Worm (Caenorhabditis elegans): ENCODE measurements around the gene cest-31.

Gene cest-31

DNA sequence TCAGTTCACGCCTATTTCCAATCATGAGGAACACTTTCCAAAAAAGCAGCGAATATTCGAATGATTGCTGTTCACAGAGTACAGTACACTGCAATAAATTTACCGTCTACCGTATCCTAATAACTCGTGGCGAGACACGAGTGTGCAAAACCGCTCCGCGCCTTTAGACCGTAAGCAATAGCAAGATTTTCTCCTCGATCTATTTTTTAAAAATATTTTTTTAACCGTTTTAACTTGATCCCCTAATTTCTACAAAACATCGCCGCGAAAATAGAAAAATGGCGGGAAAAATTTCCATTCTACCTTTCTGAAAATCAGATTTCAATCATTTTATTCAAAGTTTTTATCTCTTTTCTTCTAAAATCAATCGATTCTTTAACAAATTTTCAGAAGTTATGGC lies 28.6 kb downstream of the cest-31 start, which contains the start of gene era-1:
TSS of gene era-1 (plus strand) at position 366 of the 400 bp plus-strand sequence.
- no peak for TF ChIP-seq unc-62 (GFP tag; optimal IDR thresholded peaks at IDR 0.05)

DNA sequence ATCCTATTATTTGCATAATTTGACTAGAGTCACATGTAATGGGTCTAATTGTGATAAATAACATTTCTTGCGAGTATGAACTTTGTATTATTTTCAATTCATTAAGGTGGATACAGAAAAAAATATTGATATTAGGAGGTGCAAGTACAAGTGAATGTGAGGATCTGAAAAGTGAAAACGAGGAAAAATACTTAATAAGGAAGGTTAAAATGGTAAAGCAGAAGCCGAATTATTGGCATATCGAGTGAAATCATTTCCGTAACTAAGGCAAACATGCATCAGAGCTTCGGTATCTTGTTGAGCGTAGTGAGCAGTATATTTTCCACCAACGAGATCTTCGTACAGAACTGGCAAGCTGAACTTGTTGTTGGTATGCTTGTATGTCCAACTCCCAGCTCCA lies 30.4 kb downstream of the cest-31 start:
- no peak for TF ChIP-seq unc-62 (GFP tag; optimal IDR thresholded peaks at IDR 0.05)

DNA sequence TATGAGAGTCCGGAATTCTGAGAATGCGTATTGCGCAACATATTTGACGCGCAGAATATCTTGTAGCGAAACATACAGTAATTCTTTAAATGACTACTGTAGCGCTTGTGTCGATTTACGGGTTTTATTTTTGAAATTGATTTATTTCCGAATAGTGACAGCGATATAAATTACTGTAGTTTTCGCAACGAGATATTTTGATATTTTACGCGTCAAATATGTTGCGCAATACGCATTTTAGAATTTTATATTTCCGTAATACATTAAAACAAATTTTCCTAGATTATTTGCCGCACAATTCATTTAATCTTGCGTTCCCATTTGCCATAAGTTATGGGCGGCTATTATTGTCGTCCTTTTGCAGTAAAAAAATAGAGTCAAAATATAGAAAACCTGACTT lies 31.3 kb downstream of the cest-31 start:
- no peak for TF ChIP-seq unc-62 (GFP tag; optimal IDR thresholded peaks at IDR 0.05)

DNA sequence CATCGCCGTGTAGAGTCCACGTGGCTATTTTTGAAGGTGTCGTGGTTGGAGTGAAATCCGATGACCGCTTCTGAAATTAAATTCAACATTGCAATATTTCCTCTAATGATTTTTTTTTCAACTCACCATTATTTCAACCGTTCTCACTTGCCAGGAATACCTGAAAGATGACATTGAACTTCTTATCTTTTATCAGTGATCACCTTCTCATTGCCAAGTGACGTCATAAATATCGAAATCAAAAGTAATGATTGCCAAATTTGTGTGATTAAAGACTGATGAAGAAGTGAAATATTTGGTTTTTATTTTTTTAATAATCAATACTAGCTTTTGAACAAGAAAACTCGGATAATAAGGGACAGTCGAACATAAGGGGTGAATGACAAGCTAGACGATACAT lies 32.7 kb downstream of the cest-31 start, which contains the start of gene W02F12.4:
TSS of gene W02F12.4 (minus strand) at position 164 of the 400 bp plus-strand sequence.
- no peak for TF ChIP-seq unc-62 (GFP tag; optimal IDR thresholded peaks at IDR 0.05)

DNA sequence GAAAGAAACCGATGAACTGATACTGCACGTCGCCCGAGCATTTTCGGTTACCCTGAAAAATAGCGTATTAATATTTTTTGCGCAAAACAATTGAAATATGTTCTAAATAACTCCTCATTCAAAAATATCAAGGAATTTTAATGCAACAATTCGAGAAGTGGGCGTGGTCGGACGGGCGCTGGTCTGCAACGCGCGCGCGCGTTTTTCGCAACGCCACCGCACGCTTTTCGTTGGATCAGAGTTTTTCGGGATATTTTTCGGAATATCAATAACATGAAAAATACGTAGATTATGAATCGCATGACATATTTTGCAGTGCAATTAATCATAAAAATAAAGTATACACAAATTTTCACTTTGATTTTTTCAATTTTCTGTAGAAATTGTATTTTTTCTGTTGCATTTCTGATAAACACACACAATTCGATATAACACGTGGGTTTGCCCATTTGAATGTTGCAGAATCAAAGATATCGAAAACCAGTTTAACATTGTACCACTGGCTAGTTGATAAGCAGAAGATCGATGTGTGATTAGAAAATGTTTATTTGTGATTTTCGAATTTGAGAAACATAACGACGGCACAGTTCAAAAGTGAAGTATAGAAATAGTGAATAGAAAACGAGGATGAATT lies 35.1 kb downstream of the cest-31 start, which contains the start of gene dlst-1:
TSS of gene dlst-1 (minus strand) at position 52 of the 634 bp plus-strand sequence.
- TF ChIP-seq unc-62 (GFP tag; optimal IDR thresholded peaks at IDR 0.05), result no peak

DNA sequence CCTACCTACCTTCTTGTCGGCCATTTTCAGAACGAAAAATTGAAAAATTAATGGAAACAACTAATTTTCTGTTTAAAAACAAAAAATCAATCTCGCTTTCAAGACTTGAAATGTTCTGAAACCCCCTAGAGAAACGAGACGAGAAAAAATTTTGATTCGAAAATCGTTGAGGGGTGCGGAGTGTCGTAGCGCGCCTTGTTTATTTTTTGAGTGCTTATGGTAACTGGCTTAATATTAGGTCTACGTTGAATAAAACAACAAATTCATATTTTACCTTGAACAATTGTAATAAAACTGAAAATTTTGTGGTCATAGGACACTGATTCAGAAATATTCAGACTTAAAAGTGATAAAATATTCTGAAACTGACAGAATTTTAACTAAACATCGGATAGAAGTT lies 36.4 kb downstream of the cest-31 start, which contains the start of gene sna-1:
TSS of gene sna-1 (minus strand) at position 218 of the 400 bp plus-strand sequence.
- no peak for TF ChIP-seq unc-62 (GFP tag; optimal IDR thresholded peaks at IDR 0.05)

DNA sequence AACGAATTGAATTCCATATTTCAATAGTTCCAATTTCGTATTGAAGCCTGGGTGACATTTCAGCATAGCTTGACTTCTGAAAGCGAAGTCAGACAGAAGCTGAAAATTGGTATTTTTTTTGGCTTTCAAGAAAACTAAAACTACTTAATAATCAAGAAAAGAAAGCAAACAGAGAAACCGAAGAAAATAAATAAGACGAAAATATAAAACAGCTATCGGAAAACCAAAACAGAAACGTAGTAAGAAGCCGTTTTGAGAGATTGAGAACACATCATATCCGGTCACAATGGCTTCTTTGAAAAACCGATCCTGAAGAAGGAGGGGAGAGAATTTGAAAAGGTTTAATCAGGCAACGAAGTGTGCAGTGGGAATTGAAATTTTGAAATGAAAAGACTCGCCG lies 44.2 kb downstream of the cest-31 start, which contains the start of gene srg-30:
TSS of gene srg-30 (minus strand) at position 101 of the 400 bp plus-strand sequence.
- no peak for TF ChIP-seq unc-62 (GFP tag; optimal IDR thresholded peaks at IDR 0.05)

DNA sequence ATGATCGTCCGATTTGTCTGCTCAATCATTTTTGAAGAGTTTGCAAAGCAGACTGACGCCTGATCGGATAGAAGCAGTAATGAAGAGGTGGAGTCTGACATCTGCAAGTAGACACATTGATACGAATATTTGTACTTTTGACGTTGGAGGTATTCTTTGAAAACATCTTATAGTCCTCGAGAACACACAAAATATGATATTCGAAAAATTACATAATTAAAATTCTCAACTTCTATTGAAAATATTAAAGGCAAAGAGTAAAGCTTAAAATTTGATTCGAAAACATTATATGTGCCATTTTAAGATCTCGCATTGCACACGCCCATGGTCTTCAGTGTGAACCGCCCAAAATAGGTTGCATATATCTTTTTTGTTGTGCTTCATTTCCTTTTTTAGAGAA lies 48.3 kb downstream of the cest-31 start, which contains the start of gene ZC487.2:
TSS of gene ZC487.2 (minus strand) at position 101 of the 400 bp plus-strand sequence.
- no peak for TF ChIP-seq unc-62 (GFP tag; optimal IDR thresholded peaks at IDR 0.05)
